Worm (Caenorhabditis elegans) whole organism, young adult: Measurements from ENCODE around the gene nlp-28.

Experiments used
- F52B5.7 ChIP-seq: sonication (generic microtip); optimal IDR thresholded peaks from 2 replicates; lab custom pipeline; 2016; ENCODE audit warnings: mild to moderate bottlenecking, missing genetic modification characterization, missing compliant biosample characterization
- atf-7 ChIP-seq: sonication (generic microtip); optimal IDR thresholded peaks from 2 replicates; lab custom pipeline; 2017; ENCODE audit warnings: mild to moderate bottlenecking, missing genetic modification characterization, missing compliant biosample characterization
- hlh-12 ChIP-seq: sonication (generic microtip); optimal IDR thresholded peaks from 2 replicates; lab custom pipeline; 2016; ENCODE audit warnings: missing genetic modification characterization, missing compliant biosample characterization
- snpc-1.1 ChIP-seq: sonication (generic microtip); optimal IDR thresholded peaks from 2 replicates; lab custom pipeline; 2017; ENCODE audit warnings: missing genetic modification characterization, mild to moderate bottlenecking, missing compliant biosample characterization, antibody characterized with exemption, moderate library complexity, missing genotype, missing genetic modification reagents; ENCODE audit not compliant: insufficient read depth
- unc-130 ChIP-seq: sonication (generic microtip); optimal IDR thresholded peaks from 2 replicates; lab custom pipeline; 2016; ENCODE audit warnings: missing genetic modification reagents, missing genetic modification characterization, missing compliant biosample characterization
- ztf-6 ChIP-seq: fragments of 200-800 bp; sonication (Bioruptor generic); IDR thresholded peaks from 2 replicates; pipeline ENCODE4 v1.3.6; 2022; ENCODE audit warnings: missing genetic modification reagents, missing genetic modification characterization, missing compliant biosample characterization

DNA sequence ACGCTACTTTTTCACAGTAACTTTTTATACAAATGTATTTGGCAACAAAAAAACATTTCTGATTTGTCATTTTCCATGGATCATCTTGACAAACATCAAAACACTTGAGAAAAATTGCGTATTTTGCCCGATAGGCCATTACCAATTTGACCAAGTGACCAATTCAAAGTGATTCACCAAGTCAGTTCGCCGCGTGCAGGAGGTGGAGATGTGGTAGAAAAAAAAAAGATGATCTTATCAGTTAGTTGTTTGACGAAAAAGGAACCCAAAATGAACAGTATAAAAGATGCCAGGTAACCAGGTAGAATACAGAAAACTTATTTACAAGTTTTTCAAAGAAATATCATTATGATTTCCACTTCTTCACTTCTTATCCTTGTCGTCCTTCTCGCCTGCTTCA is 1.4 kb downstream of the nlp-28 start, which contains the start of gene nlp-27:
- TF ChIP-seq hlh-12 (tag; lab: Kevin White, UChicago) (no peak), unc-130 (GFP tag; lab: Kevin White, UChicago) (no peak), ztf-6 (no peak), F52B5.7 (tag; lab: Kevin White, UChicago) (no peak), atf-7 (tag; lab: Kevin White, UChicago) (no peak), snpc-1.1 (tag; lab: Kevin White, UChicago) (no peak)
